Fruit fly (Drosophila melanogaster) whole organism, embryonic: ENCODE data around the gene Mocs1.

ENCODE experiments used
- BEAF-32 ChIP-seq: fragments of 200-800 bp; sonication (Bioruptor generic); optimal IDR thresholded peaks from 3 replicates; lab custom pipeline; 2017; ENCODE audit warnings: missing biosample characterization, missing genetic modification characterization, mild to moderate bottlenecking, moderate library complexity, missing genetic modification reagents
- Blimp-1 ChIP-seq: fragments of 200-800 bp; sonication (Bioruptor generic); optimal IDR thresholded peaks from 3 replicates; lab custom pipeline; 2018; ENCODE audit warnings: missing biosample characterization, missing genetic modification characterization, mild to moderate bottlenecking, moderate library complexity, missing genetic modification reagents
- Bteb2 ChIP-seq: fragments of 200-800 bp; sonication (Bioruptor generic); optimal IDR thresholded peaks from 2 replicates; lab custom pipeline; 2016; ENCODE audit warnings: missing biosample characterization, missing genetic modification characterization
- CG10147 ChIP-seq: fragments of 200-800 bp; sonication (Bioruptor generic); optimal IDR thresholded peaks from 2 replicates; lab custom pipeline; 2019; ENCODE audit warnings: missing biosample characterization, mild to moderate bottlenecking, missing genetic modification characterization, moderate library complexity
- CG10267 ChIP-seq: fragments of 200-800 bp; sonication (Bioruptor generic); optimal IDR thresholded peaks from 2 replicates; lab custom pipeline; 2018; ENCODE audit warnings: missing biosample characterization, mild to moderate bottlenecking, missing genetic modification characterization, moderate library complexity
- CG10979 ChIP-seq: fragments of 200-800 bp; sonication (Bioruptor generic); optimal IDR thresholded peaks from 2 replicates; lab custom pipeline; 2018; ENCODE audit warnings: missing biosample characterization, mild to moderate bottlenecking, missing genetic modification characterization, moderate library complexity
- CG11093 ChIP-seq: fragments of 200-800 bp; sonication (Bioruptor generic); IDR thresholded peaks from 3 replicates; pipeline ENCODE4 v1.3.6; 2022; ENCODE audit warnings: missing biosample characterization, missing genetic modification characterization
- CG12155 ChIP-seq: fragments of 200-800 bp; sonication (Bioruptor generic); optimal IDR thresholded peaks from 3 replicates; lab custom pipeline; 2016; ENCODE audit warnings: missing biosample characterization, missing genetic modification characterization
- CG1529 ChIP-seq: fragments of 200-800 bp; sonication (Bioruptor generic); optimal IDR thresholded peaks from 3 replicates; lab custom pipeline; 2018; ENCODE audit warnings: missing biosample characterization, missing genetic modification characterization
- CG16863 ChIP-seq: fragments of 200-800 bp; sonication (Bioruptor generic); optimal IDR thresholded peaks from 3 replicates; lab custom pipeline; 2016; ENCODE audit warnings: missing biosample characterization, missing genetic modification characterization
- CG17359 ChIP-seq: fragments of 200-800 bp; sonication (Bioruptor generic); optimal IDR thresholded peaks from 3 replicates; lab custom pipeline; 2018; ENCODE audit warnings: missing biosample characterization, mild to moderate bottlenecking, missing genetic modification characterization, moderate library complexity
- CG17568 ChIP-seq: fragments of 200-800 bp; sonication (Bioruptor generic); optimal IDR thresholded peaks from 2 replicates; lab custom pipeline; 2018; ENCODE audit warnings: missing biosample characterization, mild to moderate bottlenecking, missing genetic modification characterization, moderate library complexity
- CG31224 ChIP-seq: fragments of 200-800 bp; sonication (Bioruptor generic); IDR thresholded peaks from 2 replicates; pipeline ENCODE4 v1.3.6; 2022; ENCODE audit warnings: missing biosample characterization, missing genetic modification characterization
- CG3838 ChIP-seq: fragments of 200-800 bp; sonication (Bioruptor generic); optimal IDR thresholded peaks from 3 replicates; lab custom pipeline; 2016; ENCODE audit warnings: missing biosample characterization, missing genetic modification characterization
- CG4854 ChIP-seq: fragments of 200-800 bp; sonication (Bioruptor generic); optimal IDR thresholded peaks from 2 replicates; lab custom pipeline; 2016; ENCODE audit warnings: missing biosample characterization, missing genetic modification characterization, inconsistent platforms
- CG6654 ChIP-seq: fragments of 200-800 bp; sonication (Bioruptor generic); optimal IDR thresholded peaks from 2 replicates; lab custom pipeline; 2017; ENCODE audit warnings: missing biosample characterization, mild to moderate bottlenecking, missing genetic modification characterization
- CG8765 ChIP-seq: fragments of 200-800 bp; sonication (Bioruptor generic); IDR thresholded peaks from 2 replicates; pipeline ENCODE4 v1.3.6; 2022; ENCODE audit warnings: missing biosample characterization, missing genetic modification characterization
- CkIIα-i1 ChIP-seq: fragments of 200-800 bp; sonication (Bioruptor generic); IDR thresholded peaks from 2 replicates; pipeline ENCODE4 v1.3.6; 2022; ENCODE audit warnings: missing biosample characterization, missing genetic modification characterization
- Fer3 ChIP-seq: fragments of 200-800 bp; sonication (Bioruptor generic); optimal IDR thresholded peaks from 2 replicates; lab custom pipeline; 2018; ENCODE audit warnings: missing biosample characterization, mild to moderate bottlenecking, missing genetic modification characterization, moderate library complexity
- GATAe ChIP-seq: fragments of 200-800 bp; sonication (Bioruptor generic); conservative IDR thresholded peaks from 2 replicates; pipeline ENCODE4 v1.3.6; 2022; ENCODE audit warnings: missing biosample characterization, missing genetic modification characterization
- MESR4 ChIP-seq: fragments of 200-800 bp; sonication (Bioruptor generic); optimal IDR thresholded peaks from 2 replicates; lab custom pipeline; 2018; ENCODE audit warnings: missing biosample characterization, mild to moderate bottlenecking, missing genetic modification characterization, moderate library complexity
- Neu2 ChIP-seq: fragments of 200-800 bp; sonication (Bioruptor generic); optimal IDR thresholded peaks from 3 replicates; lab custom pipeline; 2016; ENCODE audit warnings: missing biosample characterization, missing genetic modification characterization, borderline replicate concordance
- Poxn ChIP-seq: fragments of 200-800 bp; sonication (Bioruptor generic); IDR thresholded peaks from 2 replicates; pipeline ENCODE4 v1.3.6; 2022; ENCODE audit warnings: missing biosample characterization, missing genetic modification characterization
- Sry-β ChIP-seq: fragments of 200-800 bp; sonication (Bioruptor generic); optimal IDR thresholded peaks from 2 replicates; lab custom pipeline; 2018; ENCODE audit warnings: missing biosample characterization, mild to moderate bottlenecking, missing genetic modification characterization, moderate library complexity
- bab2 ChIP-seq: fragments of 200-800 bp; sonication (Bioruptor generic); optimal IDR thresholded peaks from 2 replicates; lab custom pipeline; 2016; ENCODE audit warnings: missing biosample characterization, missing genetic modification characterization
- bcd ChIP-seq: fragments of 200-800 bp; sonication (Bioruptor generic); optimal IDR thresholded peaks from 2 replicates; lab custom pipeline; 2017; ENCODE audit warnings: missing biosample characterization, mild to moderate bottlenecking, missing genetic modification characterization
- cg ChIP-seq: fragments of 200-800 bp; sonication (Bioruptor generic); optimal IDR thresholded peaks from 3 replicates; lab custom pipeline; 2019; ENCODE audit warnings: missing biosample characterization, mild to moderate bottlenecking, missing genetic modification characterization, moderate library complexity
- dan ChIP-seq: fragments of 200-800 bp; sonication (Bioruptor generic); IDR thresholded peaks from 2 replicates; pipeline ENCODE4 v1.3.6; 2022; ENCODE audit warnings: missing biosample characterization, missing genetic modification characterization
- dati ChIP-seq: fragments of 200-800 bp; sonication (Bioruptor generic); IDR thresholded peaks from 2 replicates; pipeline ENCODE4 v1.3.6; 2022; ENCODE audit warnings: missing biosample characterization, missing genetic modification characterization
- eyg ChIP-seq: fragments of 200-800 bp; sonication (Bioruptor generic); optimal IDR thresholded peaks from 3 replicates; lab custom pipeline; 2016; ENCODE audit warnings: missing biosample characterization, missing genetic modification characterization
- fd3F ChIP-seq: fragments of 200-800 bp; sonication (Bioruptor generic); optimal IDR thresholded peaks from 2 replicates; lab custom pipeline; 2018; ENCODE audit warnings: missing biosample characterization, mild to moderate bottlenecking, missing genetic modification characterization, moderate library complexity
- gem ChIP-seq: fragments of 200-800 bp; sonication (Bioruptor generic); optimal IDR thresholded peaks from 2 replicates; lab custom pipeline; 2019; ENCODE audit warnings: missing biosample characterization, mild to moderate bottlenecking, missing genetic modification characterization, moderate library complexity
- grau ChIP-seq: fragments of 200-800 bp; optimal IDR thresholded peaks from 3 replicates; lab custom pipeline; 2019; ENCODE audit warnings: missing biosample characterization, mild to moderate bottlenecking, missing genetic modification characterization, moderate library complexity
- grn ChIP-seq: fragments of 200-800 bp; sonication (Bioruptor generic); optimal IDR thresholded peaks from 3 replicates; lab custom pipeline; 2017; ENCODE audit warnings: missing biosample characterization, missing genetic modification characterization
- jing ChIP-seq: fragments of 200-800 bp; sonication (Bioruptor generic); optimal IDR thresholded peaks from 2 replicates; lab custom pipeline; 2018; ENCODE audit warnings: missing biosample characterization, mild to moderate bottlenecking, missing genetic modification characterization
- klu ChIP-seq: fragments of 200-800 bp; sonication (Bioruptor generic); IDR thresholded peaks from 2 replicates; pipeline ENCODE4 v1.3.6; 2022; ENCODE audit warnings: missing biosample characterization, missing genetic modification characterization
- nom ChIP-seq: fragments of 200-800 bp; sonication (Bioruptor generic); optimal IDR thresholded peaks from 2 replicates; lab custom pipeline; 2017; ENCODE audit warnings: missing biosample characterization, missing genetic modification characterization, mild to moderate bottlenecking, moderate library complexity, missing genetic modification reagents
- org-1 ChIP-seq: fragments of 200-800 bp; sonication (Bioruptor generic); optimal IDR thresholded peaks from 2 replicates; lab custom pipeline; 2017; ENCODE audit warnings: missing biosample characterization, missing genetic modification characterization
- otp ChIP-seq: fragments of 200-800 bp; sonication (Bioruptor generic); IDR thresholded peaks from 3 replicates; pipeline ENCODE4, ENCODE4 v1.3.6; 2022; ENCODE audit warnings: missing biosample characterization, missing genetic modification characterization
- pita ChIP-seq: fragments of 200-800 bp; sonication (Bioruptor generic); optimal IDR thresholded peaks from 2 replicates; lab custom pipeline; 2017; ENCODE audit warnings: missing biosample characterization, mild to moderate bottlenecking, missing genetic modification characterization
- psq ChIP-seq: fragments of 200-800 bp; sonication (Bioruptor generic); optimal IDR thresholded peaks from 2 replicates; lab custom pipeline; 2017; ENCODE audit warnings: missing biosample characterization, missing genetic modification characterization
- rib ChIP-seq: fragments of 200-800 bp; sonication (Bioruptor generic); IDR thresholded peaks from 2 replicates; pipeline ENCODE4 v1.3.6; 2022; ENCODE audit warnings: missing biosample characterization, missing genetic modification characterization
- schlank ChIP-seq: fragments of 200-800 bp; sonication (Bioruptor generic); optimal IDR thresholded peaks from 2 replicates; lab custom pipeline; 2018; ENCODE audit warnings: missing biosample characterization, mild to moderate bottlenecking, missing genetic modification characterization
- sqz ChIP-seq: fragments of 200-800 bp; sonication (Bioruptor generic); optimal IDR thresholded peaks from 3 replicates; lab custom pipeline; 2018; ENCODE audit warnings: missing biosample characterization, mild to moderate bottlenecking, missing genetic modification characterization
- stwl ChIP-seq: fragments of 200-800 bp; sonication (Bioruptor generic); optimal IDR thresholded peaks from 3 replicates; lab custom pipeline; 2018; ENCODE audit warnings: missing biosample characterization, mild to moderate bottlenecking, missing genetic modification characterization, moderate library complexity
- tgo ChIP-seq: fragments of 200-800 bp; sonication (Bioruptor generic); IDR thresholded peaks from 3 replicates; pipeline ENCODE4 v1.3.6; 2022; ENCODE audit warnings: missing biosample characterization, missing genetic modification characterization
- ttk ChIP-seq: fragments of 200-800 bp; sonication (Bioruptor generic); IDR thresholded peaks from 2 replicates; pipeline ENCODE4 v2.1.2; 2022; ENCODE audit warnings: missing biosample characterization, missing genetic modification characterization
- usp ChIP-seq: fragments of >200 bp; optimal IDR thresholded peaks from 2 replicates; lab custom pipeline; 2017; ENCODE audit warnings: missing biosample characterization, missing genetic modification characterization
- vnd ChIP-seq: fragments of 200-800 bp; sonication (Bioruptor generic); IDR thresholded peaks from 3 replicates; pipeline ENCODE4 v1.3.6; 2022; ENCODE audit warnings: missing biosample characterization, missing genetic modification characterization; ENCODE audit not compliant: partially characterized antibody
- zfh1 ChIP-seq: fragments of 200-800 bp; sonication (Bioruptor generic); IDR thresholded peaks from 3 replicates; pipeline ENCODE4 v1.3.6; 2022; ENCODE audit warnings: missing biosample characterization, missing genetic modification characterization

Gene Mocs1

dm6 chr3L:11083605-11084004 lies 13.3 kb downstream of the Mocs1 start:
- TF ChIP-seq Bteb2 (no peak), org-1 (GFP tag; lab: Kevin White, UChicago) (no peak), CG3838 (GFP tag; lab: Kevin White, UChicago) (no peak), CG6654 (GFP tag; lab: Kevin White, UChicago) (no peak), cg (GFP tag; lab: Kevin White, UChicago) (peak; percentile 25), CG17359 (tag; lab: Kevin White, UChicago) (no peak), psq (GFP tag; lab: Kevin White, UChicago) (no peak), grn (peak; percentile 73), CG10979 (no peak), eyg (GFP tag; lab: Kevin White, UChicago) (no peak), sqz (no peak), Sry-β (GFP tag; lab: Kevin White, UChicago) (no peak), Poxn (GFP tag; lab: Robert Waterston, UW) (no peak), gem (tag; lab: Kevin White, UChicago) (no peak), CG10147 (no peak), Blimp-1 (GFP tag; lab: Kevin White, UChicago) (peak; percentile 83), dan (no peak), CG16863 (no peak), dati (no peak), zfh1 (GFP tag; lab: Robert Waterston, UW) (no peak), nom (GFP tag; lab: Kevin White, UChicago) (peak; percentile 10), fd3F (no peak), CG1529 (GFP tag; lab: Kevin White, UChicago) (no peak)

dm6 chr3L:11084557-11085231 lies 14.4 kb downstream of the Mocs1 start:
- TF ChIP-seq CG17568 (GFP tag; lab: Kevin White, UChicago) (peak; percentile 95), CG31224 (peak; percentile 80), CG12155 (GFP tag; lab: Kevin White, UChicago) (peak; percentile 93), GATAe (peak; percentile 62), CG10267 (tag; lab: Kevin White, UChicago) (peak; percentile 94), klu (GFP tag; lab: Robert Waterston, UW) (peak; percentile 79), MESR4 (GFP tag; lab: Kevin White, UChicago) (peak; percentile 56), Bteb2 (peak; percentile 94), jing (peak; percentile 93), usp (GFP tag; lab: Kevin White, UChicago) (no peak), pita (no peak), CG11093 (GFP tag; lab: Robert Waterston, UW) (peak; percentile 94), BEAF-32 (GFP tag; lab: Kevin White, UChicago) (peak; percentile 5), bcd (GFP tag; lab: Kevin White, UChicago) (peak; percentile 95), stwl (peak; percentile 62), bab2 (GFP tag; lab: Kevin White, UChicago) (peak; percentile 96), Neu2 (GFP tag; lab: Kevin White, UChicago) (peak; percentile 86), CG4854 (GFP tag; lab: Kevin White, UChicago) (peak; percentile 92), sqz (peak; percentile 97), grau (peak; percentile 93), CG8765 (GFP tag; lab: Robert Waterston, UW) (peak; percentile 87), tgo (peak; percentile 95), ttk (GFP tag; lab: Robert Waterston, UW) (peak; percentile 97), schlank (tag; lab: Kevin White, UChicago) (peak; percentile 70), rib (GFP tag; lab: Robert Waterston, UW) (peak; percentile 89), vnd (GFP tag; lab: Robert Waterston, UW) (no peak), CkIIα-i1 (GFP tag; lab: Robert Waterston, UW) (peak; percentile 66; the same call in 1 of the 2 replicates), otp (GFP tag; lab: Robert Waterston, UW) (peak; percentile 97), Fer3 (peak; percentile 91)
